Worm (Caenorhabditis elegans) whole organism, young adult: Measurements from ENCODE around the gene egl-19.

Experiments used
- B0019.2 ChIP-seq: fragments of 200-800 bp; sonication (Bioruptor generic); conservative IDR thresholded peaks from 2 replicates; pipeline ENCODE4 v1.3.6; 2022; ENCODE audit warnings: missing genetic modification reagents, missing genetic modification characterization, missing compliant biosample characterization
- B0261.1 ChIP-seq: sonication (generic microtip); optimal IDR thresholded peaks from 2 replicates; lab custom pipeline; 2016; ENCODE audit warnings: mild to moderate bottlenecking, missing genetic modification characterization, moderate library complexity, missing compliant biosample characterization
- D2030.7 ChIP-seq: fragments of 200-800 bp; sonication (Bioruptor generic); IDR thresholded peaks from 2 replicates; pipeline ENCODE4 v1.3.6; 2022; ENCODE audit warnings: missing genetic modification reagents, missing genetic modification characterization, missing compliant biosample characterization
- F33H1.4 ChIP-seq: fragments of 200-800 bp; sonication (Bioruptor generic); IDR thresholded peaks from 2 replicates; pipeline ENCODE4 v1.3.6; 2022; ENCODE audit warnings: missing genetic modification reagents, missing genetic modification characterization, missing compliant biosample characterization
- F37B4.10 ChIP-seq: fragments of 200-800 bp; sonication (Bioruptor generic); IDR thresholded peaks from 2 replicates; pipeline ENCODE4 v1.3.6; 2022; ENCODE audit warnings: missing genetic modification characterization, missing compliant biosample characterization
- F52B5.7 ChIP-seq: sonication (generic microtip); optimal IDR thresholded peaks from 2 replicates; lab custom pipeline; 2016; ENCODE audit warnings: mild to moderate bottlenecking, missing genetic modification characterization, missing compliant biosample characterization
- F55B11.4 ChIP-seq: sonication (generic microtip); optimal IDR thresholded peaks from 2 replicates; lab custom pipeline; 2016; ENCODE audit warnings: missing compliant biosample characterization, missing genetic modification characterization, borderline replicate concordance; ENCODE audit not compliant: insufficient read depth
- K11D2.4 ChIP-seq: fragments of 200-800 bp; sonication (Bioruptor generic); IDR thresholded peaks from 2 replicates; pipeline ENCODE4 v1.3.6; 2022; ENCODE audit warnings: missing genetic modification reagents, missing genetic modification characterization, missing compliant biosample characterization
- Y53F4B.3 ChIP-seq: fragments of 200-800 bp; sonication (Bioruptor generic); IDR thresholded peaks from 2 replicates; pipeline ENCODE4 v1.3.6; 2022; ENCODE audit warnings: missing genetic modification reagents, missing genetic modification characterization, missing compliant biosample characterization
- Y53G8AR.9 ChIP-seq: fragments of 200-800 bp; sonication (Bioruptor generic); conservative IDR thresholded peaks from 2 replicates; pipeline ENCODE4 v1.3.6; 2022; ENCODE audit warnings: missing genetic modification reagents, missing genetic modification characterization, missing compliant biosample characterization
- Y56A3A.18 ChIP-seq: fragments of 200-800 bp; sonication (Bioruptor generic); IDR thresholded peaks from 2 replicates; pipeline ENCODE4 v1.3.6; 2022; ENCODE audit warnings: missing genetic modification reagents, missing genetic modification characterization, missing compliant biosample characterization
- Y95B8A.8 ChIP-seq: fragments of 200-800 bp; sonication (Bioruptor generic); IDR thresholded peaks from 2 replicates; pipeline ENCODE4 v1.3.6; 2022; ENCODE audit warnings: missing genetic modification reagents, missing genetic modification characterization, missing compliant biosample characterization
- ZK185.1 ChIP-seq: sonication (generic microtip); optimal IDR thresholded peaks from 2 replicates; lab custom pipeline; 2016; ENCODE audit warnings: mild to moderate bottlenecking, missing genetic modification characterization, missing compliant biosample characterization; ENCODE audit not compliant: poor library complexity, severe bottlenecking
- akir-1 ChIP-seq: fragments of 200-800 bp; sonication (Bioruptor generic); optimal IDR thresholded peaks from 2 replicates; lab custom pipeline; 2018; ENCODE audit warnings: mild to moderate bottlenecking, missing genetic modification characterization, moderate library complexity, missing compliant biosample characterization
- ama-1 ChIP-seq, 3 experiments: fragments of 150-350 bp in 1 of 3; sonication (generic microtip) in 2 of 3; optimal IDR thresholded peaks; 2 replicates each; lab custom pipeline; 2014 to 2018; ENCODE audit warnings: missing biosample characterization in 2 of 3, missing genetic modification characterization in 2 of 3, missing genetic modification reagents in 2 of 3
- die-1 ChIP-seq: sonication (generic microtip); optimal IDR thresholded peaks from 2 replicates; lab custom pipeline; 2016; ENCODE audit warnings: missing genotype, mild to moderate bottlenecking, missing genetic modification characterization, missing compliant biosample characterization
- dpl-1 ChIP-seq: fragments of 150-350 bp; optimal IDR thresholded peaks from 2 replicates; lab custom pipeline; 2014; ENCODE audit warnings: missing biosample characterization, missing genetic modification reagents, missing genetic modification characterization
- efl-1 ChIP-seq: fragments of 150-350 bp; optimal IDR thresholded peaks from 2 replicates; lab custom pipeline; 2014; ENCODE audit warnings: missing biosample characterization, missing genetic modification reagents, missing genetic modification characterization
- egrh-3 ChIP-seq: fragments of 200-800 bp; sonication (Bioruptor generic); IDR thresholded peaks from 2 replicates; pipeline ENCODE4 v1.3.6; 2022; ENCODE audit warnings: missing genetic modification reagents, missing genetic modification characterization, missing compliant biosample characterization
- fkh-3 ChIP-seq: sonication (generic microtip); optimal IDR thresholded peaks from 2 replicates; lab custom pipeline; 2016; ENCODE audit warnings: mild to moderate bottlenecking, missing genetic modification characterization, missing compliant biosample characterization
- hrde-1 ChIP-seq: sonication (generic microtip); optimal IDR thresholded peaks from 2 replicates; lab custom pipeline; 2016; ENCODE audit warnings: missing genetic modification characterization, mild to moderate bottlenecking, missing compliant biosample characterization, moderate library complexity, missing genotype, missing genetic modification reagents, borderline replicate concordance
- let-526 ChIP-seq: fragments of 200-800 bp; sonication (Bioruptor generic); IDR thresholded peaks from 2 replicates; pipeline ENCODE4 v1.3.6; 2022; ENCODE audit warnings: missing genetic modification reagents, missing genetic modification characterization, missing compliant biosample characterization
- lin-35 ChIP-seq, 3 experiments: fragments of 150-350 bp in 2 of 3; sonication (generic microtip) in 1 of 3; optimal IDR thresholded peaks; 2 replicates each; lab custom pipeline; 2014 to 2018; ENCODE audit warnings: missing biosample characterization in 3 of 3, missing genetic modification characterization in 3 of 3, missing genetic modification reagents in 3 of 3
- madf-6 ChIP-seq: fragments of 200-800 bp; sonication (Bioruptor generic); IDR thresholded peaks from 2 replicates; pipeline ENCODE4 v1.3.6; 2022; ENCODE audit warnings: missing genetic modification reagents, missing genetic modification characterization, missing compliant biosample characterization
- mxl-1 ChIP-seq: sonication (generic microtip); optimal IDR thresholded peaks from 2 replicates; lab custom pipeline; 2016; ENCODE audit warnings: missing genetic modification characterization, missing compliant biosample characterization
- nhr-80 ChIP-seq: sonication (generic microtip); optimal IDR thresholded peaks from 2 replicates; lab custom pipeline; 2016; ENCODE audit warnings: missing genetic modification characterization, missing compliant biosample characterization
- nhr-90 ChIP-seq: sonication (generic microtip); optimal IDR thresholded peaks from 2 replicates; lab custom pipeline; 2016; ENCODE audit warnings: missing genotype, mild to moderate bottlenecking, missing genetic modification characterization, missing compliant biosample characterization
- sdz-38 ChIP-seq: sonication (generic microtip); optimal IDR thresholded peaks from 2 replicates; lab custom pipeline; 2016; ENCODE audit warnings: missing genotype, missing genetic modification characterization, missing compliant biosample characterization
- snpc-1.3 ChIP-seq: sonication (generic microtip); optimal IDR thresholded peaks from 2 replicates; lab custom pipeline; 2017; ENCODE audit warnings: missing genetic modification characterization, mild to moderate bottlenecking, missing compliant biosample characterization, antibody characterized with exemption, moderate library complexity, missing genotype, missing genetic modification reagents; ENCODE audit not compliant: insufficient read depth
- somi-1 ChIP-seq: fragments of 200-800 bp; sonication (Bioruptor generic); optimal IDR thresholded peaks from 2 replicates; lab custom pipeline; 2018; ENCODE audit warnings: mild to moderate bottlenecking, missing genetic modification characterization, missing compliant biosample characterization
- ztf-3 ChIP-seq: fragments of 200-800 bp; sonication (Bioruptor generic); optimal IDR thresholded peaks from 2 replicates; lab custom pipeline; 2018; ENCODE audit warnings: mild to moderate bottlenecking, missing genetic modification characterization, missing compliant biosample characterization

Gene egl-19

DNA sequence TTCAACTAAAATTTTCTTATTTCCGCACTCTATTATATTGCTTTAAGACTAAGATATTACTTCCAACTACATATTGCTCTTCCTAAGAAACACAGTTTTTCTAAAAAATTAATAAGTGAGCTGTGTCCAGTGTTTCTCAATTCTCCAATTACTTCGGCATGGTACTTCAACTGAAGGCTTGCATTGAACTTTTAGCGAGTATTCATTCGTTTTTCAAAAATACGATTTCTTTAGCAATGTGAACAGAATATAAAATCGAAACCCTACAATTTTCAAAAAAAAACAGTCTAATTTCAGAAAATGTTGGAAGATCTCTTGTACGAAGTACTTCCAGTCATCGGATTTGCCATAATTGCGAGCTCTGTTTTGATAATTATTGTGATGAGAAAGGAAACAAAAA, 15.5 kb downstream of the egl-19 start, which contains the start of gene srtx-1:
srtx-1 (plus strand) TSS at position 301 of the 400 bp plus-strand sequence.
- TF ChIP-seq egrh-3 (GFP tag; lab: Robert Waterston, UW) (no peak), K11D2.4 (no peak)

DNA sequence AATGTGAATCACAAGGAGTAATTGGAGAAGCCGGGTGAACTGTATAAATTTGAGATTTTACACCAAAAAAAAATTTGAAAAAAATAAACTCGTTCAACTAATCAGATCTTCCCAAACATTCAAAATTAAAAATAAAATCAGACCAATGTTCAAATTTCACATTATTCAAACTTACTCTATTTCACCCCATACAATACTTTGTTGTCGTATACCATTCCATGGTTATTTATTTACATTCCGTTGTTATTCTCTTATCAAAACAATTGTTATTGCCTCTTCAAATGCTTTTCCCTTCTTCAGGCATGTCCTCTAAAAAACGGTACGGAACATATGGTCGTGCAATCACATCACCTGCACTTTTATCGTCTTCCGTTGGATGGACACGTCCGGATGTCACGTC, 18.8 kb downstream of the egl-19 start, which contains the start of gene unc-82:
unc-82 (plus strand) TSS at position 301 of the 400 bp plus-strand sequence.
- no peak for TF ChIP-seq mxl-1
- TF ChIP-seq lin-35 (GFP tag; optimal IDR thresholded peaks at IDR 0.05; lab: Kevin White, UChicago): no peak
- TF ChIP-seq Y53G8AR.9 (GFP tag; lab: Robert Waterston, UW): no peak
- TF ChIP-seq sdz-38 (tag; lab: Kevin White, UChicago): no peak
- TF ChIP-seq Y53F4B.3 (GFP tag; lab: Robert Waterston, UW): no peak
- TF ChIP-seq nhr-90: no peak
- TF ChIP-seq die-1: no peak
- TF ChIP-seq D2030.7 (GFP tag; lab: Robert Waterston, UW): no peak
- TF ChIP-seq Y95B8A.8 (GFP tag; lab: Robert Waterston, UW): no peak
- TF ChIP-seq efl-1 (GFP tag; lab: Kevin White, UChicago): no peak
- TF ChIP-seq F52B5.7 (tag; lab: Kevin White, UChicago): no peak
- TF ChIP-seq F33H1.4 (GFP tag; lab: Robert Waterston, UW): no peak
- TF ChIP-seq hrde-1: no peak
- no peak for TF ChIP-seq snpc-1.3 (tag; lab: Kevin White, UChicago)
- TF ChIP-seq ztf-3 (GFP tag; lab: Kevin White, UChicago): no peak
- TF ChIP-seq Y56A3A.18 (GFP tag; lab: Robert Waterston, UW): no peak

DNA sequence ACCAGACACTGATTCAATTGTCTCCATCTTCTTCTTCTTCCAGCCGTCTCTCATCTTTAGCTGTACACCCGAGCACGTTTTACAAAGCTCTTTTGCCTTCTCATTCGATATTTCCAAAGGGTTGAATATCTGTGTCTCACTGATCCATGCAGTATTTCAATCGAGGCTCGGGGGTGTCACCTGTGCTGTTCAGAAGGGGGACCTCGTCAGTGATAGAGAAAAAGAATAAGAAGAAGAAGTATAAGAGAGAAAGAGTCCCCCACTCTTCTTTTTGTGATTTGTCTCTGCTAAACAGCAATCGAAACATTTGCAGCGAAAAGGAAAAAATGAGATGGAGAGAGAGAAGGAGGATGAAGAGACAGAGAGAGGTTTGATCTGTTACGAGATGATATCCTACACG, 20.7 kb downstream of the egl-19 start:
- no peak for TF ChIP-seq Y53F4B.3 (GFP tag; lab: Robert Waterston, UW)
- TF ChIP-seq somi-1: peak; percentile 9

DNA sequence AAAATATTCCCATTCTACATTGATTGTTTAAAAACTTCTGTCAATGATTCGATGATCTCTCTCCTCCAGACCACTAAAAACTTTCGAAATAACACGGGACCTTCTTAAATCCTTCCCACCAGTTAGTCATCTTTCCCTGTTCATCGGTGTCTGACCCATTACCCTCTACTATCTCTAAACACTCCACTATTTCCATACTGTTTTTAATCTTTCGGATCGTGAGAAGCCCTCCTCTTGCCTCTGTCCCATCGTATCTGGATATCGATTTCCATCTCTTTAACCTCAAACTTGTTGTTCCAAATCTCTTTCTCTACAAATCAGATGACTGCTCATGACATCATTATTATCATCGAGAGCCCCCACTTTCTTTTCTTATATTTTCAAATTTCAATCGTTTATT, 23.0 kb downstream of the egl-19 start:
- TF ChIP-seq F55B11.4 (tag; lab: Kevin White, UChicago): no peak
- TF ChIP-seq, all 124 proteins: peak for 0

DNA sequence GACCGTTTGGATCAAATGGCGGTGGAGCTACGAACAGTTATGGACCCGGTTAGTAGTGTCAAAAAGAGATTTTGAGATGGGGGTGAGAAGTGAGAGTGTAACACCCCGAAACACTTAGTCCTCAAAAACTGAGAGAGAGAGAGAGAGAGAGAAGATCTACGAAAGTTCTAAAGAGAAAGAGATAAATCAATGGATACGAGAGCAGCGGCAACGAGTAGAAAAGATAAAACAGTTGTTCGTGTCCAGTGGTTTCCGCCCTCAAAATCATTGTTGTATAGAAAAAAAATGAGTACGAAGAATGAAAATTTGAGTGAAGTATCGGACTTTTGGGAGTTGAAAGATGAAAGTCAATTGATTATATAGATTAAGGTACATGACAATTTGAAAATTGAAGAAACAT, 23.6 kb downstream of the egl-19 start:
- TF ChIP-seq fkh-3 (tag; lab: Kevin White, UChicago): no peak
- TF ChIP-seq ZK185.1: no peak
- TF ChIP-seq F52B5.7 (tag; lab: Kevin White, UChicago): no peak
- no peak for TF ChIP-seq sdz-38 (tag; lab: Kevin White, UChicago)
- no peak for TF ChIP-seq akir-1 (GFP tag; lab: Kevin White, UChicago)
- TF ChIP-seq B0261.1: no peak
- TF ChIP-seq F37B4.10: no peak
- no peak for TF ChIP-seq madf-6 (GFP tag; lab: Robert Waterston, UW)
- TF ChIP-seq die-1: no peak
- TF ChIP-seq let-526 (GFP tag; lab: Robert Waterston, UW): no peak
- TF ChIP-seq ama-1 (optimal IDR thresholded peaks at IDR 0.05; lab: Kevin White, UChicago): no peak
- TF ChIP-seq ama-1 (GFP tag; optimal IDR thresholded peaks at IDR 0.05; lab: Kevin White, UChicago): no peak
- TF ChIP-seq nhr-80 (tag; lab: Kevin White, UChicago): no peak
- TF ChIP-seq dpl-1 (GFP tag; lab: Kevin White, UChicago): no peak
- no peak for TF ChIP-seq B0019.2 (GFP tag; lab: Robert Waterston, UW)
- TF ChIP-seq, all 124 proteins: peak for 0
